Worm (Caenorhabditis elegans): ENCODE results near the gene F52D2.7.

- TF ChIP-seq hlh-30 (tag; optimal IDR thresholded peaks at IDR 0.05; ENCODE audit: insufficient read depth) = no peak
- TF ChIP-seq nhr-11 (tag; optimal IDR thresholded peaks at IDR 0.05) = no peak
- no peak for TF ChIP-seq dve-1 (tag; optimal IDR thresholded peaks at IDR 0.05)
- TF ChIP-seq pha-4 (tag; optimal IDR thresholded peaks at IDR 0.05) = no peak
- TF ChIP-seq ceh-9 (tag; optimal IDR thresholded peaks at IDR 0.05) = no peak
Observed at ce11 chrX:1972766-1973165, 10.4 kb downstream of the F52D2.7 start.

Measured in whole organism, late embryonic.